Fruit fly (Drosophila melanogaster) whole organism, embryonic: ENCODE data around the gene Snx27.

Experiments used
- Aef1 ChIP-seq: fragments of 200-800 bp; sonication (Bioruptor generic); IDR thresholded peaks from 3 replicates; pipeline ENCODE4 v1.3.6; 2022; ENCODE audit warnings: missing biosample characterization, missing genetic modification characterization
- Atf3 ChIP-seq: fragments of 200-800 bp; sonication (Bioruptor generic); optimal IDR thresholded peaks from 3 replicates; lab custom pipeline; 2016; ENCODE audit warnings: missing biosample characterization, missing genetic modification characterization
- Blimp-1 ChIP-seq: fragments of 200-800 bp; sonication (Bioruptor generic); optimal IDR thresholded peaks from 3 replicates; lab custom pipeline; 2018; ENCODE audit warnings: missing biosample characterization, missing genetic modification characterization, mild to moderate bottlenecking, moderate library complexity, missing genetic modification reagents
- C15 ChIP-seq: fragments of 200-800 bp; sonication (Bioruptor generic); IDR thresholded peaks from 3 replicates; pipeline ENCODE4 v1.3.6; 2022; ENCODE audit warnings: missing biosample characterization, missing genetic modification characterization
- CG11456 ChIP-seq: fragments of 200-800 bp; sonication (Bioruptor generic); IDR thresholded peaks from 3 replicates; pipeline ENCODE4 v1.3.6; 2022; ENCODE audit warnings: missing biosample characterization, missing genetic modification characterization
- CG11723 ChIP-seq: fragments of 200-800 bp; sonication (Bioruptor generic); optimal IDR thresholded peaks from 2 replicates; lab custom pipeline; 2017; ENCODE audit warnings: missing biosample characterization, mild to moderate bottlenecking, missing genetic modification characterization
- CG13424 ChIP-seq: fragments of 200-800 bp; sonication (Bioruptor generic); optimal IDR thresholded peaks from 2 replicates; lab custom pipeline; 2019; ENCODE audit warnings: missing biosample characterization, mild to moderate bottlenecking, missing genetic modification characterization, moderate library complexity
- CG14710 ChIP-seq: fragments of 200-800 bp; sonication (Bioruptor generic); optimal IDR thresholded peaks from 3 replicates; lab custom pipeline; 2019; ENCODE audit warnings: missing biosample characterization, mild to moderate bottlenecking, missing genetic modification characterization, moderate library complexity
- CG14860 ChIP-seq: fragments of 200-800 bp; sonication (Bioruptor generic); IDR thresholded peaks from 3 replicates; pipeline ENCODE4 v1.3.6; 2022; ENCODE audit warnings: missing biosample characterization, missing genetic modification characterization; ENCODE audit not compliant: partially characterized antibody
- CG15479 ChIP-seq: fragments of 200-800 bp; sonication (Bioruptor generic); optimal IDR thresholded peaks from 3 replicates; lab custom pipeline; 2019; ENCODE audit warnings: missing biosample characterization, mild to moderate bottlenecking, missing genetic modification characterization, moderate library complexity
- CG1647 ChIP-seq: fragments of 200-800 bp; sonication (Bioruptor generic); optimal IDR thresholded peaks from 3 replicates; lab custom pipeline; 2016; ENCODE audit warnings: missing biosample characterization, missing genetic modification characterization
- CG18764 ChIP-seq: fragments of 200-800 bp; sonication (Bioruptor generic); optimal IDR thresholded peaks from 3 replicates; lab custom pipeline; 2016; ENCODE audit warnings: missing biosample characterization, missing genetic modification characterization
- CG2120 ChIP-seq: fragments of 200-800 bp; sonication (Bioruptor generic); optimal IDR thresholded peaks from 3 replicates; lab custom pipeline; 2016; ENCODE audit warnings: missing biosample characterization, missing genetic modification characterization
- CG3163 ChIP-seq: fragments of 200-800 bp; sonication (Bioruptor generic); optimal IDR thresholded peaks from 3 replicates; lab custom pipeline; 2016; ENCODE audit warnings: missing biosample characterization, missing genetic modification characterization
- CG34224 ChIP-seq: fragments of 200-800 bp; sonication (Bioruptor generic); IDR thresholded peaks from 3 replicates; pipeline ENCODE4 v1.3.6; 2022; ENCODE audit warnings: missing biosample characterization, missing genetic modification characterization; ENCODE audit not compliant: partially characterized antibody
- CG6689 ChIP-seq: fragments of 200-800 bp; sonication (Bioruptor generic); IDR thresholded peaks from 2 replicates; pipeline ENCODE4 v1.3.6; 2022; ENCODE audit warnings: missing biosample characterization, missing genetic modification characterization
- CG7372 ChIP-seq: fragments of 200-800 bp; sonication (Bioruptor generic); IDR thresholded peaks from 2 replicates; pipeline ENCODE4 v1.3.6; 2022; ENCODE audit warnings: missing biosample characterization, missing genetic modification characterization
- CG7786 ChIP-seq: fragments of 200-800 bp; sonication (Bioruptor generic); optimal IDR thresholded peaks from 2 replicates; lab custom pipeline; 2016; ENCODE audit warnings: missing biosample characterization, missing genetic modification characterization
- CG8089 ChIP-seq: fragments of 200-800 bp; sonication (Bioruptor generic); optimal IDR thresholded peaks from 3 replicates; lab custom pipeline; 2016; ENCODE audit warnings: missing biosample characterization, missing genetic modification characterization
- CG8359 ChIP-seq: fragments of 200-800 bp; sonication (Bioruptor generic); optimal IDR thresholded peaks from 2 replicates; lab custom pipeline; 2017; ENCODE audit warnings: missing biosample characterization, mild to moderate bottlenecking, missing genetic modification characterization, borderline replicate concordance
- Dek ChIP-seq: fragments of 200-800 bp; sonication (Bioruptor generic); optimal IDR thresholded peaks from 3 replicates; lab custom pipeline; 2019; ENCODE audit warnings: missing biosample characterization, mild to moderate bottlenecking, missing genetic modification characterization, moderate library complexity
- Hmx ChIP-seq: fragments of 200-800 bp; sonication (Bioruptor generic); optimal IDR thresholded peaks from 2 replicates; lab custom pipeline; 2016; ENCODE audit warnings: missing biosample characterization, missing genetic modification characterization
- Med ChIP-seq: fragments of 200-800 bp; sonication (Bioruptor generic); peaks from one replicate; lab custom pipeline; 2016; ENCODE audit warnings: missing biosample characterization, missing genetic modification characterization, mild to moderate bottlenecking, inconsistent platforms, moderate library complexity
- NC2α ChIP-seq: fragments of 200-800 bp; sonication (Bioruptor generic); optimal IDR thresholded peaks from 2 replicates; lab custom pipeline; 2016; ENCODE audit warnings: missing biosample characterization, missing genetic modification characterization
- NfI ChIP-seq: fragments of 200-800 bp; sonication (Bioruptor generic); optimal IDR thresholded peaks from 3 replicates; lab custom pipeline; 2018; ENCODE audit warnings: missing biosample characterization, mild to moderate bottlenecking, missing genetic modification characterization, moderate library complexity
- Poxn ChIP-seq: fragments of 200-800 bp; sonication (Bioruptor generic); IDR thresholded peaks from 2 replicates; pipeline ENCODE4 v1.3.6; 2022; ENCODE audit warnings: missing biosample characterization, missing genetic modification characterization
- Sox100B ChIP-seq: fragments of 200-800 bp; sonication (Bioruptor generic); optimal IDR thresholded peaks from 3 replicates; lab custom pipeline; 2018; ENCODE audit warnings: missing biosample characterization, mild to moderate bottlenecking, missing genetic modification characterization
- Tbp ChIP-seq: fragments of >200 bp; optimal IDR thresholded peaks from 2 replicates; lab custom pipeline; 2018; ENCODE audit warnings: missing biosample characterization, missing genetic modification characterization
- cas ChIP-seq: fragments of 200-800 bp; sonication (Bioruptor generic); IDR thresholded peaks from 2 replicates; pipeline ENCODE4 v1.3.6; 2022; ENCODE audit warnings: missing biosample characterization, missing genetic modification characterization
- cato ChIP-seq: fragments of 200-800 bp; sonication (Bioruptor generic); optimal IDR thresholded peaks from 2 replicates; lab custom pipeline; 2016; ENCODE audit warnings: missing biosample characterization, missing genetic modification characterization, borderline replicate concordance
- chm ChIP-seq: fragments of 200-800 bp; sonication (Bioruptor generic); IDR thresholded peaks from 2 replicates; pipeline ENCODE4 v1.3.6; 2022; ENCODE audit warnings: missing biosample characterization, missing genetic modification characterization
- emc ChIP-seq: fragments of 200-800 bp; sonication (Bioruptor generic); optimal IDR thresholded peaks from 2 replicates; lab custom pipeline; 2016; ENCODE audit warnings: missing biosample characterization, missing genetic modification characterization
- eyg ChIP-seq: fragments of 200-800 bp; sonication (Bioruptor generic); optimal IDR thresholded peaks from 3 replicates; lab custom pipeline; 2016; ENCODE audit warnings: missing biosample characterization, missing genetic modification characterization
- ftz-f1 ChIP-seq: fragments of 200-800 bp; sonication (Bioruptor generic); optimal IDR thresholded peaks from 2 replicates; lab custom pipeline; 2016; ENCODE audit warnings: missing biosample characterization, missing genetic modification characterization
- gem ChIP-seq: fragments of 200-800 bp; sonication (Bioruptor generic); optimal IDR thresholded peaks from 2 replicates; lab custom pipeline; 2019; ENCODE audit warnings: missing biosample characterization, mild to moderate bottlenecking, missing genetic modification characterization, moderate library complexity
- gsb ChIP-seq: fragments of 200-800 bp; sonication (Bioruptor generic); IDR thresholded peaks from 2 replicates; pipeline ENCODE4 v1.3.6; 2022; ENCODE audit warnings: missing biosample characterization, missing genetic modification characterization
- kah ChIP-seq: fragments of 200-800 bp; sonication (Bioruptor generic); optimal IDR thresholded peaks from 2 replicates; lab custom pipeline; 2018; ENCODE audit warnings: missing biosample characterization, mild to moderate bottlenecking, missing genetic modification characterization
- kay ChIP-seq: fragments of 200-800 bp; sonication (Bioruptor generic); optimal IDR thresholded peaks from 2 replicates; lab custom pipeline; 2016; ENCODE audit warnings: missing biosample characterization, missing genetic modification characterization
- ken ChIP-seq: fragments of 200-800 bp; sonication (Bioruptor generic); IDR thresholded peaks from 3 replicates; pipeline ENCODE4 v1.3.6; 2022; ENCODE audit warnings: missing biosample characterization, missing genetic modification characterization
- klu ChIP-seq: fragments of 200-800 bp; sonication (Bioruptor generic); IDR thresholded peaks from 2 replicates; pipeline ENCODE4 v1.3.6; 2022; ENCODE audit warnings: missing biosample characterization, missing genetic modification characterization
- nerfin-1 ChIP-seq: fragments of 200-800 bp; sonication (Bioruptor generic); optimal IDR thresholded peaks from 3 replicates; lab custom pipeline; 2019; ENCODE audit warnings: missing biosample characterization, mild to moderate bottlenecking, missing genetic modification characterization, moderate library complexity
- oc ChIP-seq: fragments of 200-800 bp; sonication (Bioruptor generic); optimal IDR thresholded peaks from 2 replicates; lab custom pipeline; 2018; ENCODE audit warnings: missing biosample characterization, mild to moderate bottlenecking, missing genetic modification characterization, moderate library complexity
- phol ChIP-seq: fragments of 200-800 bp; sonication (Bioruptor generic); optimal IDR thresholded peaks from 3 replicates; lab custom pipeline; 2018; ENCODE audit warnings: missing biosample characterization, mild to moderate bottlenecking, missing genetic modification characterization, moderate library complexity
- repo ChIP-seq: fragments of 200-800 bp; sonication (Bioruptor generic); optimal IDR thresholded peaks from 2 replicates; lab custom pipeline; 2016; ENCODE audit warnings: missing biosample characterization, missing genetic modification characterization
- schlank ChIP-seq: fragments of 200-800 bp; sonication (Bioruptor generic); optimal IDR thresholded peaks from 2 replicates; lab custom pipeline; 2018; ENCODE audit warnings: missing biosample characterization, mild to moderate bottlenecking, missing genetic modification characterization
- sisA ChIP-seq: fragments of 200-800 bp; sonication (Bioruptor generic); IDR thresholded peaks from 2 replicates; pipeline ENCODE4 v1.3.6; 2022; ENCODE audit warnings: missing biosample characterization, missing genetic modification characterization
- trem ChIP-seq: fragments of 200-800 bp; optimal IDR thresholded peaks from 3 replicates; lab custom pipeline; 2019; ENCODE audit warnings: missing biosample characterization, mild to moderate bottlenecking, missing genetic modification characterization, moderate library complexity
- ttk ChIP-seq: fragments of 200-800 bp; sonication (Bioruptor generic); IDR thresholded peaks from 2 replicates; pipeline ENCODE4 v2.1.2; 2022; ENCODE audit warnings: missing biosample characterization, missing genetic modification characterization
- unc-4 ChIP-seq: fragments of 200-800 bp; sonication (Bioruptor generic); IDR thresholded peaks from 2 replicates; pipeline ENCODE4 v1.3.6; 2022; ENCODE audit warnings: missing biosample characterization, missing genetic modification characterization; ENCODE audit not compliant: partially characterized antibody
- zf30C ChIP-seq: fragments of 200-800 bp; sonication (Bioruptor generic); optimal IDR thresholded peaks from 3 replicates; lab custom pipeline; 2018; ENCODE audit warnings: missing biosample characterization, mild to moderate bottlenecking, missing genetic modification characterization

The Snx27 gene

dm6 chrX:5696436-5697022 is 41.3 kb downstream of the Snx27 start (continued):
- TF ChIP-seq gem: peak; percentile 95
- TF ChIP-seq unc-4 (GFP tag; lab: Robert Waterston, UW): no peak
- TF ChIP-seq klu: peak; percentile 89
- peak; percentile 92 for TF ChIP-seq cato (GFP tag; lab: Kevin White, UChicago)
- TF ChIP-seq ttk (GFP tag; lab: Robert Waterston, UW): peak; percentile 96
- TF ChIP-seq eyg (GFP tag; lab: Kevin White, UChicago): peak; percentile 91
- TF ChIP-seq CG3163 (GFP tag; lab: Kevin White, UChicago): peak; percentile 90
- peak; percentile 97 for TF ChIP-seq repo (GFP tag; lab: Kevin White, UChicago)
- peak; percentile 93 for TF ChIP-seq CG2120
- peak; percentile 92 for TF ChIP-seq CG7372
- peak; percentile 93 for TF ChIP-seq NC2α (GFP tag; lab: Kevin White, UChicago)
- TF ChIP-seq emc (GFP tag; lab: Kevin White, UChicago): peak; percentile 95
- TF ChIP-seq sisA (GFP tag; lab: Robert Waterston, UW): peak; percentile 96
- peak; percentile 99 for TF ChIP-seq Med (GFP tag; lab: Kevin White, UChicago)
- peak; percentile 98 for TF ChIP-seq zf30C (GFP tag; lab: Kevin White, UChicago)
- TF ChIP-seq Hmx (GFP tag; lab: Kevin White, UChicago): peak; percentile 91
- peak; percentile 95 for TF ChIP-seq CG13424 (tag; lab: Kevin White, UChicago)
- TF ChIP-seq NfI (GFP tag; lab: Kevin White, UChicago): peak; percentile 95
- peak; percentile 87 for TF ChIP-seq gsb (GFP tag; lab: Robert Waterston, UW)
- peak; percentile 97 for TF ChIP-seq ken (GFP tag; lab: Robert Waterston, UW)
- peak; percentile 97 for TF ChIP-seq Atf3 (GFP tag; lab: Kevin White, UChicago)
- TF ChIP-seq trem (tag; lab: Kevin White, UChicago): peak; percentile 82
- TF ChIP-seq CG6689: peak; percentile 95
- TF ChIP-seq Sox100B (GFP tag; lab: Kevin White, UChicago): peak; percentile 91
- peak; percentile 49; the same call in 1 of the 2 replicates for TF ChIP-seq Poxn
- peak; percentile 50 for TF ChIP-seq ftz-f1 (GFP tag; lab: Kevin White, UChicago)
- TF ChIP-seq CG11456 (GFP tag; lab: Robert Waterston, UW): peak; percentile 96
- TF ChIP-seq CG14860: no peak
- TF ChIP-seq kah (GFP tag; lab: Kevin White, UChicago): peak; percentile 93
- TF ChIP-seq cas: peak; percentile 75
- peak; percentile 95 for TF ChIP-seq phol (tag; lab: Kevin White, UChicago)
- peak; percentile 92 for TF ChIP-seq Blimp-1
- peak; percentile 96 for TF ChIP-seq chm (GFP tag; lab: Robert Waterston, UW)
- peak; percentile 82 for TF ChIP-seq schlank (tag; lab: Kevin White, UChicago)
- peak; percentile 97 for TF ChIP-seq CG1647
- TF ChIP-seq nerfin-1: peak; percentile 92
- TF ChIP-seq kay (GFP tag; lab: Kevin White, UChicago): peak; percentile 95
- TF ChIP-seq Tbp (GFP tag; lab: Kevin White, UChicago): no peak
- TF ChIP-seq CG34224 (GFP tag; lab: Robert Waterston, UW): no peak
- peak; percentile 96 for TF ChIP-seq Aef1 (GFP tag; lab: Robert Waterston, UW)
- TF ChIP-seq CG11723 (GFP tag; lab: Kevin White, UChicago): peak; percentile 94
- peak; percentile 74 for TF ChIP-seq CG8359 (GFP tag; lab: Kevin White, UChicago)
- TF ChIP-seq CG7786: peak; percentile 97
- peak; percentile 61 for TF ChIP-seq CG15479
- TF ChIP-seq oc (tag; lab: Kevin White, UChicago): peak; percentile 93
- TF ChIP-seq CG18764 (GFP tag; lab: Kevin White, UChicago): peak; percentile 95
- TF ChIP-seq C15 (GFP tag; lab: Robert Waterston, UW): peak; percentile 87; the same call in 2 of the 3 replicates
- TF ChIP-seq CG8089 (GFP tag; lab: Kevin White, UChicago): peak; percentile 98
- peak; percentile 94 for TF ChIP-seq CG14710 (tag; lab: Kevin White, UChicago)
- TF ChIP-seq Dek (tag; lab: Kevin White, UChicago): peak; percentile 88
